Worm (Caenorhabditis elegans): ENCODE data around the gene C05D11.8.
A peak's percentile ranks its signal among the peaks of the same experiment; 100 is the strongest.

The C05D11.8 gene

DNA sequence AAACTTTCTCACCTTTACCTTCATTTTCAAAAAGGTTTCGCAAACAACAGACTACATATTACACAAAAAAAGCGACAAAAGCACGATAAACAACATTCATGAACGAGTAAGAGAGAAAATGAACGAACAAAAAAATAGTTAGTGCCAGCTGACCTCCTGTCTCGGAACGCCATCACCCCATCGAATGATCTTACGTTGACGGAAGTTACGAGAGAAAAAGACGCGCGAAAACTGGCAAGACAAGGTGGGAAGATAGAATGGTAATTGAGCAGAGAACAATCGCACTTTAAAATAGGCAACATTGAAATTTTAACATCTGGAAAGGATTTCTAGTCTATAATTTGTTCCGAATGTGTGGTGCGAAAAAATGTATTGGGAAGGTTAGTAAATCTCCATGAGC lies 6.9 kb downstream of the C05D11.8 start:
- TF ChIP-seq fkh-4 (tag; optimal IDR thresholded peaks at IDR 0.05; ENCODE audit: borderline replicate concordance): peak; percentile 42
- peak; percentile 10 for TF ChIP-seq rnt-1 (tag; optimal IDR thresholded peaks at IDR 0.05)
- no peak for TF ChIP-seq aly-2 (tag; optimal IDR thresholded peaks at IDR 0.05)
- TF ChIP-seq ama-1 (optimal IDR thresholded peaks at IDR 0.05): peak; percentile 65
- peak; percentile 69 for TF ChIP-seq dsc-1 (tag; optimal IDR thresholded peaks at IDR 0.05)
- TF ChIP-seq egl-27 (tag; optimal IDR thresholded peaks at IDR 0.05): no peak
- no peak for TF ChIP-seq nhr-11 (tag; optimal IDR thresholded peaks at IDR 0.05)
- TF ChIP-seq unc-62 (GFP tag; optimal IDR thresholded peaks at IDR 0.05): no peak
- peak; percentile 32 for TF ChIP-seq mep-1 (tag; optimal IDR thresholded peaks at IDR 0.05)
- no peak for TF ChIP-seq ceh-82 (tag; optimal IDR thresholded peaks at IDR 0.05)
- TF ChIP-seq lir-3 (tag; optimal IDR thresholded peaks at IDR 0.05; ENCODE audit: poor library complexity): no peak
- TF ChIP-seq nhr-19 (GFP tag; conservative IDR thresholded peaks at IDR 0.05): peak; percentile 42
- peak; percentile 34 for TF ChIP-seq lin-14 (GFP tag; optimal IDR thresholded peaks at IDR 0.05)
- TF ChIP-seq efl-3 (GFP tag; optimal IDR thresholded peaks at IDR 0.05): no peak
- peak; percentile 14 for TF ChIP-seq nhr-90 (tag; optimal IDR thresholded peaks at IDR 0.05; ENCODE audit: poor library complexity)
- peak; percentile 50 for TF ChIP-seq blmp-1 (tag; optimal IDR thresholded peaks at IDR 0.05)
- TF ChIP-seq lin-35 (GFP tag; optimal IDR thresholded peaks at IDR 0.05): peak in 1 of 2 experiments; percentile 45
- TF ChIP-seq lsy-2 (tag; optimal IDR thresholded peaks at IDR 0.05): no peak
- TF ChIP-seq isw-1 (GFP tag; IDR thresholded peaks at IDR 0.05): no peak
- TF ChIP-seq elt-3 (tag; optimal IDR thresholded peaks at IDR 0.05): peak in 1 of 6 experiments; percentile 6
- TF ChIP-seq efl-1 (optimal IDR thresholded peaks at IDR 0.05): no peak
- no peak for TF ChIP-seq efl-1 (GFP tag; optimal IDR thresholded peaks at IDR 0.05 in 1 of 2)
- TF ChIP-seq elt-2 (tag; optimal IDR thresholded peaks at IDR 0.05): no peak
- no peak for TF ChIP-seq sup-37 (GFP tag; optimal IDR thresholded peaks at IDR 0.05)
- no peak for TF ChIP-seq unc-130 (tag; optimal IDR thresholded peaks at IDR 0.05)

DNA sequence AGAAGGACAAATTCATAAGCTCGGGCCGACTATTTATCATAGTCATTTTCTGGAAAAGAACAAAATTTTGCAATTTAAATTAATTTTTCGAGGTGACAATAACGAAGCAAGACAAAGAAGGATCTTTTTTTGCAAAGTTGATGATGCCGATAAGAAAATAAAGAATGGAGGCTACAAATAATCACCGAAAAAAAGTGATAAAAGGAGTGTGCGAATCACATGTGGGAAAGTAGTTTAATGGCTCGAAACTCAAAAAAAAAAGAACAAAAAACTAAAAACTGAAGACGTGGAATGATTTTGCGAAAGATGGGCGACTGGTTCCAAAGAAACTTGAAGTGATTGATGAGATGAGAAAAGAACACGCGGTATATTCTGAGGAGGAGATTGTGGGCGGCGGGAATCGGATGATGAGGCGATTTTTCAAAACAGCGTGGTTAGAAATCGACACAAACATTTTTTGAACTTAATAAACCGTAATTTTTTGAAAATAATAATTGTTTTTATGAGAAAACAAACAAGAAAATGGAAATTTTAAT lies 7.6 kb downstream of the C05D11.8 start, which contains the start of gene atgl-1:
atgl-1 (minus strand) TSS at position 51 of the 536 bp plus-strand sequence.
- peak; percentile 62 for TF ChIP-seq lin-14 (GFP tag; optimal IDR thresholded peaks at IDR 0.05)
- TF ChIP-seq rnt-1 (tag; optimal IDR thresholded peaks at IDR 0.05): no peak
- TF ChIP-seq efl-1 (optimal IDR thresholded peaks at IDR 0.05): no peak
- TF ChIP-seq efl-1 (GFP tag; optimal IDR thresholded peaks at IDR 0.05 in 1 of 2): peak in 1 of 2 experiments; percentile 51
- TF ChIP-seq tbx-2 (tag; optimal IDR thresholded peaks at IDR 0.05): no peak
- TF ChIP-seq nhr-20 (tag; optimal IDR thresholded peaks at IDR 0.05): peak; percentile 3
- peak in 1 of 6 experiments; percentile 18 for TF ChIP-seq elt-3 (tag; optimal IDR thresholded peaks at IDR 0.05)
- peak; percentile 46 for TF ChIP-seq blmp-1 (tag; optimal IDR thresholded peaks at IDR 0.05)
- TF ChIP-seq nhr-85 (tag): peak; percentile 84
- peak; percentile 37 for TF ChIP-seq nhr-71 (tag; optimal IDR thresholded peaks at IDR 0.05)

DNA sequence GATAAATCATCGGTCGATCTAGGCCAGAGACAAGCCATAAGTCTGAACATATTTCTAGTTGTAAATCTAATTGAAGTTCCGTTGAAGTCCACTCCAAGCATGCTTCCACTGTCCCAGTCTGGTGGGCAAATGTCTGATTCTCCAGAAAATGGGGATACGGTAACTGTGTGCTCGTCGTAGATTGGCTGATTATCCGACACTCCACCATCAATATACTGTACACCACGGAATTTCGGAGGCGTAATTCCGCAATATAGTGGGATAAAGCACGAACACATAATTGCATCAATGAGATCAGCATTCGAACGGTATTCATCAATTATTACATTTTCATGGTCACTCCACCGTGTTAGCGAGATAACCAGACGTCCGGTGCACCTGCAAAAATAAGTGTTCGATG lies 8.9 kb downstream of the C05D11.8 start:
- TF ChIP-seq C04F5.9 (tag; optimal IDR thresholded peaks at IDR 0.05): no peak
- TF ChIP-seq nhr-28 (tag; optimal IDR thresholded peaks at IDR 0.05): no peak
- peak; percentile 75 for TF ChIP-seq nhr-85 (tag)

DNA sequence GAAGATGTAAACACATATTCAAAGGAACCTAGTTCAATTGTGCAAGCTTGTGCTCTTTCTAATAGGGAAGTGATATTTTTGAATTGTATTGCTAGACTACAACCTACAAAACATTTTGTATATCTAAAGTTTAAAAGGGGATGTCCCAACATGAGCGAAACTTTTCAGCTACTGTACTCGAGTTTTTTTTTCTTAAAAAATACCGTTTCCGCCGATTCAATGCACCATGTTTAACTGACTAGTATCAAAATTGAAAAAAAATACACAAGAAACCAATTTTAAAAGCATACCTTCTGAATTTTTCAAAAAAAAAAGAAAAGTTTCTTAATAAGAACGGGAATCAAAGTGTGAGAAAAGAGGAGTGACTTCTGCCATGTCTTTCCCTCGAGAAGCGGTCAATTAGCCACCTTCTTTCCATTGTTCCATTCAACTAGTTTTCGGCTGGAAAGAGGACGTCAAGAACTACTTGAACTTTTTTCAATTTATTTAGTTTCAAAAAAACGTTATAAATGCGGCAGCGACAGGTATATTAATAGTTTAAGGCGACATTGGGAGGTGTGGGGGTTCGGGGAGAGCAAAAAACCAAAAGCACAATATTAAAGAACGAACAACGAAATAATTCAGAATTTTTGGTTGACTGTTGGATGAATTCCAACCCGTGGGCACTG lies 11.7 kb downstream of the C05D11.8 start, which contains the start of gene nas-4:
nas-4 (minus strand) TSS at position 351 of the 668 bp plus-strand sequence.
- peak; percentile 45 for TF ChIP-seq nhr-71 (tag; optimal IDR thresholded peaks at IDR 0.05)
- TF ChIP-seq aly-2 (tag; optimal IDR thresholded peaks at IDR 0.05): peak; percentile 39
- peak; percentile 7 for TF ChIP-seq dsc-1 (tag; optimal IDR thresholded peaks at IDR 0.05)
- TF ChIP-seq snu-23 (GFP tag; optimal IDR thresholded peaks at IDR 0.05): peak; percentile 42
- TF ChIP-seq lin-14 (GFP tag; optimal IDR thresholded peaks at IDR 0.05): no peak
- peak; percentile 42 for TF ChIP-seq nhr-47 (tag; optimal IDR thresholded peaks at IDR 0.05)
- TF ChIP-seq ama-1 (optimal IDR thresholded peaks at IDR 0.05): peak; percentile 38
- peak; percentile 41 for TF ChIP-seq ztf-4 (tag; optimal IDR thresholded peaks at IDR 0.05)
- TF ChIP-seq grh-1 (GFP tag; IDR thresholded peaks at IDR 0.05): peak; percentile 32; the same call in 1 of the 2 replicates
- peak; percentile 5 for TF ChIP-seq nhr-20 (tag; optimal IDR thresholded peaks at IDR 0.05)
- TF ChIP-seq nhr-85 (tag): peak; percentile 70
- TF ChIP-seq nhr-90 (tag; optimal IDR thresholded peaks at IDR 0.05; ENCODE audit: poor library complexity): peak; percentile 40
- no peak for TF ChIP-seq F16B12.6 (tag; optimal IDR thresholded peaks at IDR 0.05)
- TF ChIP-seq C16A3.4 (tag; optimal IDR thresholded peaks at IDR 0.05): no peak
- peak; percentile 27 for TF ChIP-seq tbx-2 (tag; optimal IDR thresholded peaks at IDR 0.05)

Measured in whole organism, L1 larva.